Worm (Caenorhabditis elegans) whole organism, young adult: Measurements from ENCODE around the gene srt-24.

Source experiments
- F22D6.2 ChIP-seq: sonication (generic microtip); optimal IDR thresholded peaks from 2 replicates; lab custom pipeline; 2016; ENCODE audit warnings: mild to moderate bottlenecking, missing genetic modification characterization, missing compliant biosample characterization
- F37B4.10 ChIP-seq: fragments of 200-800 bp; sonication (Bioruptor generic); IDR thresholded peaks from 2 replicates; pipeline ENCODE4 v1.3.6; 2022; ENCODE audit warnings: missing genetic modification characterization, missing compliant biosample characterization
- F49E8.2 ChIP-seq: sonication (generic microtip); optimal IDR thresholded peaks from 3 replicates; lab custom pipeline; 2017; ENCODE audit warnings: missing genetic modification characterization, mild to moderate bottlenecking, missing compliant biosample characterization, antibody characterized with exemption, moderate library complexity; ENCODE audit not compliant: insufficient read depth
- F52B5.7 ChIP-seq: sonication (generic microtip); optimal IDR thresholded peaks from 2 replicates; lab custom pipeline; 2016; ENCODE audit warnings: mild to moderate bottlenecking, missing genetic modification characterization, missing compliant biosample characterization
- K11D2.4 ChIP-seq: fragments of 200-800 bp; sonication (Bioruptor generic); IDR thresholded peaks from 2 replicates; pipeline ENCODE4 v1.3.6; 2022; ENCODE audit warnings: missing genetic modification reagents, missing genetic modification characterization, missing compliant biosample characterization
- T26A5.8 ChIP-seq: sonication (generic microtip); optimal IDR thresholded peaks from 2 replicates; lab custom pipeline; 2016; ENCODE audit warnings: missing genetic modification characterization, missing compliant biosample characterization
- Y53F4B.3 ChIP-seq: fragments of 200-800 bp; sonication (Bioruptor generic); IDR thresholded peaks from 2 replicates; pipeline ENCODE4 v1.3.6; 2022; ENCODE audit warnings: missing genetic modification reagents, missing genetic modification characterization, missing compliant biosample characterization
- Y56A3A.18 ChIP-seq: fragments of 200-800 bp; sonication (Bioruptor generic); IDR thresholded peaks from 2 replicates; pipeline ENCODE4 v1.3.6; 2022; ENCODE audit warnings: missing genetic modification reagents, missing genetic modification characterization, missing compliant biosample characterization
- Y95B8A.8 ChIP-seq: fragments of 200-800 bp; sonication (Bioruptor generic); IDR thresholded peaks from 2 replicates; pipeline ENCODE4 v1.3.6; 2022; ENCODE audit warnings: missing genetic modification reagents, missing genetic modification characterization, missing compliant biosample characterization
- ZK185.1 ChIP-seq: sonication (generic microtip); optimal IDR thresholded peaks from 2 replicates; lab custom pipeline; 2016; ENCODE audit warnings: mild to moderate bottlenecking, missing genetic modification characterization, missing compliant biosample characterization; ENCODE audit not compliant: poor library complexity, severe bottlenecking
- athp-1 ChIP-seq: sonication (generic microtip); optimal IDR thresholded peaks from 2 replicates; lab custom pipeline; 2017; ENCODE audit warnings: mild to moderate bottlenecking, missing genetic modification characterization, missing compliant biosample characterization
- attf-5 ChIP-seq: fragments of 200-800 bp; sonication (Bioruptor generic); optimal IDR thresholded peaks from 2 replicates; lab custom pipeline; 2018; ENCODE audit warnings: mild to moderate bottlenecking, missing genetic modification characterization, missing compliant biosample characterization
- bed-1 ChIP-seq: fragments of 200-800 bp; sonication (Bioruptor generic); IDR thresholded peaks from 2 replicates; pipeline ENCODE4 v1.3.6; 2022; ENCODE audit warnings: missing genetic modification reagents, missing genetic modification characterization, missing compliant biosample characterization
- bed-2 ChIP-seq: fragments of 200-800 bp; sonication (Bioruptor generic); IDR thresholded peaks from 2 replicates; pipeline ENCODE4 v1.3.6; 2022; ENCODE audit warnings: missing genetic modification reagents, missing genetic modification characterization, missing compliant biosample characterization
- cebp-1 ChIP-seq, 2 experiments: fragments of 200-800 bp in 1 of 2; sonication (Bioruptor generic) in 1 of 2; sonication (generic microtip) in 1 of 2; IDR thresholded peaks in 1 of 2; optimal IDR thresholded peaks in 1 of 2; 2 replicates each; pipeline versions ENCODE4 v1.3.6 to Lab custom; 2017 to 2022; ENCODE audit warnings: missing compliant biosample characterization in 2 of 2, missing genetic modification characterization in 2 of 2, mild to moderate bottlenecking in 1 of 2, missing genetic modification reagents in 1 of 2, moderate library complexity in 1 of 2
- ceh-27 ChIP-seq: fragments of 200-800 bp; sonication (Bioruptor generic); optimal IDR thresholded peaks from 2 replicates; lab custom pipeline; 2018; ENCODE audit warnings: mild to moderate bottlenecking, missing genetic modification characterization, moderate library complexity, missing compliant biosample characterization
- ceh-40 ChIP-seq: fragments of 200-800 bp; sonication (Bioruptor generic); IDR thresholded peaks from 2 replicates; pipeline ENCODE4 v1.3.6; 2022; ENCODE audit warnings: missing genetic modification characterization, missing compliant biosample characterization
- egl-18 ChIP-seq: fragments of 200-800 bp; sonication (Bioruptor generic); IDR thresholded peaks from 2 replicates; pipeline ENCODE4 v1.3.6; 2022; ENCODE audit warnings: missing genetic modification reagents, missing genetic modification characterization, missing compliant biosample characterization
- ets-4 ChIP-seq: fragments of 200-800 bp; sonication (Bioruptor generic); optimal IDR thresholded peaks from 2 replicates; lab custom pipeline; 2018; ENCODE audit warnings: mild to moderate bottlenecking, missing genetic modification characterization, missing compliant biosample characterization
- him-1 ChIP-seq: sonication (generic microtip); optimal IDR thresholded peaks from 2 replicates; lab custom pipeline; 2016; ENCODE audit warnings: missing genotype, missing genetic modification reagents, missing genetic modification characterization, missing compliant biosample characterization
- hlh-12 ChIP-seq: sonication (generic microtip); optimal IDR thresholded peaks from 2 replicates; lab custom pipeline; 2016; ENCODE audit warnings: missing genetic modification characterization, missing compliant biosample characterization
- hmg-1.2 ChIP-seq: fragments of 200-800 bp; sonication (Bioruptor generic); IDR thresholded peaks from 2 replicates; pipeline ENCODE4 v1.3.6; 2022; ENCODE audit warnings: missing genetic modification reagents, missing genetic modification characterization, missing compliant biosample characterization
- hsf-1 ChIP-seq: fragments of 200-800 bp; sonication (Bioruptor generic); IDR thresholded peaks from 2 replicates; pipeline ENCODE4 v1.3.6; 2022; ENCODE audit warnings: missing genetic modification reagents, missing genetic modification characterization, missing compliant biosample characterization
- let-526 ChIP-seq: fragments of 200-800 bp; sonication (Bioruptor generic); IDR thresholded peaks from 2 replicates; pipeline ENCODE4 v1.3.6; 2022; ENCODE audit warnings: missing genetic modification reagents, missing genetic modification characterization, missing compliant biosample characterization
- let-607 ChIP-seq, 2 experiments: fragments of 200-800 bp in 1 of 2; sonication (Bioruptor generic) in 1 of 2; sonication (generic microtip) in 1 of 2; optimal IDR thresholded peaks; 2 replicates each; lab custom pipeline; 2016 to 2018; ENCODE audit warnings: mild to moderate bottlenecking in 2 of 2, missing compliant biosample characterization in 2 of 2, missing genetic modification characterization in 2 of 2, moderate library complexity in 2 of 2, missing genotype in 1 of 2
- lin-26 ChIP-seq: fragments of 200-800 bp; sonication (Bioruptor generic); IDR thresholded peaks from 2 replicates; pipeline ENCODE4 v1.3.6; 2022; ENCODE audit warnings: missing genetic modification reagents, missing genetic modification characterization, missing compliant biosample characterization
- lin-35 ChIP-seq, 3 experiments: fragments of 150-350 bp in 2 of 3; sonication (generic microtip) in 1 of 3; optimal IDR thresholded peaks; 2 replicates each; lab custom pipeline; 2014 to 2018; ENCODE audit warnings: missing biosample characterization in 3 of 3, missing genetic modification characterization in 3 of 3, missing genetic modification reagents in 3 of 3
- lir-1 ChIP-seq: fragments of 200-800 bp; sonication (Bioruptor generic); conservative IDR thresholded peaks from 2 replicates; pipeline ENCODE4 v1.3.6; 2022; ENCODE audit warnings: missing genetic modification reagents, missing genetic modification characterization, missing compliant biosample characterization
- madf-3 ChIP-seq: fragments of 200-800 bp; sonication (Bioruptor generic); IDR thresholded peaks from 2 replicates; pipeline ENCODE4 v1.3.6; 2022; ENCODE audit warnings: missing genetic modification reagents, missing genetic modification characterization, missing compliant biosample characterization
- mes-4 ChIP-seq: sonication (generic microtip); optimal IDR thresholded peaks from 2 replicates; lab custom pipeline; 2016; ENCODE audit warnings: missing genotype, missing genetic modification characterization, missing compliant biosample characterization
- nhr-179 ChIP-seq: sonication (generic microtip); optimal IDR thresholded peaks from 2 replicates; lab custom pipeline; 2016; ENCODE audit warnings: mild to moderate bottlenecking, missing genetic modification characterization, missing compliant biosample characterization
- nhr-27 ChIP-seq: fragments of 200-800 bp; sonication (Bioruptor generic); optimal IDR thresholded peaks from 2 replicates; lab custom pipeline; 2018; ENCODE audit warnings: mild to moderate bottlenecking, missing genetic modification characterization, moderate library complexity, missing compliant biosample characterization
- nhr-80 ChIP-seq: sonication (generic microtip); optimal IDR thresholded peaks from 2 replicates; lab custom pipeline; 2016; ENCODE audit warnings: missing genetic modification characterization, missing compliant biosample characterization
- nhr-90 ChIP-seq: sonication (generic microtip); optimal IDR thresholded peaks from 2 replicates; lab custom pipeline; 2016; ENCODE audit warnings: missing genotype, mild to moderate bottlenecking, missing genetic modification characterization, missing compliant biosample characterization
- rpc-1 ChIP-seq, 2 experiments: fragments of 150-350 bp in 1 of 2; sonication (generic microtip) in 1 of 2; optimal IDR thresholded peaks; 2 replicates each; lab custom pipeline; 2014 to 2018; ENCODE audit warnings: missing biosample characterization in 1 of 2, missing genetic modification characterization in 1 of 2, missing genetic modification reagents in 1 of 2, missing genotype in 1 of 2
- sdz-38 ChIP-seq: sonication (generic microtip); optimal IDR thresholded peaks from 2 replicates; lab custom pipeline; 2016; ENCODE audit warnings: missing genotype, missing genetic modification characterization, missing compliant biosample characterization
- sea-2 ChIP-seq: fragments of 200-800 bp; sonication (Bioruptor generic); IDR thresholded peaks from 2 replicates; pipeline ENCODE4 v1.3.6; 2022; ENCODE audit warnings: missing genetic modification characterization, missing compliant biosample characterization
- snpc-1.3 ChIP-seq: sonication (generic microtip); optimal IDR thresholded peaks from 2 replicates; lab custom pipeline; 2017; ENCODE audit warnings: missing genetic modification characterization, mild to moderate bottlenecking, missing compliant biosample characterization, antibody characterized with exemption, moderate library complexity, missing genotype, missing genetic modification reagents; ENCODE audit not compliant: insufficient read depth
- somi-1 ChIP-seq: fragments of 200-800 bp; sonication (Bioruptor generic); optimal IDR thresholded peaks from 2 replicates; lab custom pipeline; 2018; ENCODE audit warnings: mild to moderate bottlenecking, missing genetic modification characterization, missing compliant biosample characterization
- sptf-2 ChIP-seq: fragments of 200-800 bp; sonication (Bioruptor generic); optimal IDR thresholded peaks from 2 replicates; lab custom pipeline; 2018; ENCODE audit warnings: mild to moderate bottlenecking, missing genetic modification characterization, missing compliant biosample characterization
- tbp1 ChIP-seq: fragments of 200-800 bp; sonication (Bioruptor generic); optimal IDR thresholded peaks from 2 replicates; lab custom pipeline; 2018; ENCODE audit warnings: mild to moderate bottlenecking, missing genetic modification characterization, missing compliant biosample characterization
- tbx-9 ChIP-seq: sonication (generic microtip); optimal IDR thresholded peaks from 2 replicates; lab custom pipeline; 2016; ENCODE audit warnings: borderline replicate concordance, missing genetic modification characterization, inconsistent platforms, missing compliant biosample characterization
- unc-62 ChIP-seq: fragments of 150-350 bp; optimal IDR thresholded peaks from 2 replicates; lab custom pipeline; 2014; ENCODE audit warnings: missing biosample characterization, missing genetic modification reagents, missing genetic modification characterization
- zfh-2 ChIP-seq: fragments of 200-800 bp; sonication (Bioruptor generic); conservative IDR thresholded peaks from 2 replicates; pipeline ENCODE4 v1.3.6; 2022; ENCODE audit warnings: missing genetic modification reagents, missing genetic modification characterization, missing compliant biosample characterization
- ztf-6 ChIP-seq: fragments of 200-800 bp; sonication (Bioruptor generic); IDR thresholded peaks from 2 replicates; pipeline ENCODE4 v1.3.6; 2022; ENCODE audit warnings: missing genetic modification reagents, missing genetic modification characterization, missing compliant biosample characterization

Gene srt-24

DNA sequence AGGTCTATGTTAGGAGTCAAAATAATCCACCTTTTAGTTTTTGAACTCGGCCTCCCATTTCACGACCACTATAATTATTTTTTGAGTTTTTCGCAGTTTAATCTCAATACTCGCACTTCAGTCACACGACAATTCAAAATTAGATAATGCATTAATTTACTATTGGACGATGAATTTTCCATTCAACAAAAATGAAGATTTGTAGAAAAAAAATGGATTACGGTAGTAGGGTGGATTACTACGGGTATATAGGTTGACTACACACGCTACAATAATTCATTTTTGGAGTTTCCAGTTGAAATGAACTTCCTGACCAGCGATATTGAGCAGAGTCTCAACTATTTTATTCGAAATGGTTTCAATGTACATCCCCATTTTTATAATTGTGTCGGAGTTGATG, 25.6 kb upstream of the srt-24 start, which contains the start of gene srt-23:
TSS of gene srt-23 (plus strand) at position 301 of the 400 bp plus-strand sequence.
- TF ChIP-seq snpc-1.3 (tag; lab: Kevin White, UChicago) (no peak), tbp1 (GFP tag; lab: Kevin White, UChicago) (no peak), nhr-27 (no peak), ceh-40 (GFP tag; lab: Robert Waterston, UW) (no peak), nhr-80 (tag; lab: Kevin White, UChicago) (no peak), sdz-38 (tag; lab: Kevin White, UChicago) (no peak), Y56A3A.18 (GFP tag; lab: Robert Waterston, UW) (no peak), cebp-1 (GFP tag; IDR thresholded peaks at IDR 0.05; lab: Robert Waterston, UW) (no peak), cebp-1 (tag; optimal IDR thresholded peaks at IDR 0.05; lab: Kevin White, UChicago) (no peak), F22D6.2 (tag; lab: Kevin White, UChicago) (no peak), K11D2.4 (no peak), zfh-2 (no peak), nhr-179 (tag; lab: Kevin White, UChicago) (no peak), Y53F4B.3 (GFP tag; lab: Robert Waterston, UW) (no peak), unc-62 (GFP tag; lab: Kevin White, UChicago) (no peak), him-1 (tag; lab: Kevin White, UChicago) (no peak), T26A5.8 (tag; lab: Kevin White, UChicago) (no peak), tbx-9 (tag; lab: Kevin White, UChicago) (no peak), F49E8.2 (tag; lab: Kevin White, UChicago) (no peak)

DNA sequence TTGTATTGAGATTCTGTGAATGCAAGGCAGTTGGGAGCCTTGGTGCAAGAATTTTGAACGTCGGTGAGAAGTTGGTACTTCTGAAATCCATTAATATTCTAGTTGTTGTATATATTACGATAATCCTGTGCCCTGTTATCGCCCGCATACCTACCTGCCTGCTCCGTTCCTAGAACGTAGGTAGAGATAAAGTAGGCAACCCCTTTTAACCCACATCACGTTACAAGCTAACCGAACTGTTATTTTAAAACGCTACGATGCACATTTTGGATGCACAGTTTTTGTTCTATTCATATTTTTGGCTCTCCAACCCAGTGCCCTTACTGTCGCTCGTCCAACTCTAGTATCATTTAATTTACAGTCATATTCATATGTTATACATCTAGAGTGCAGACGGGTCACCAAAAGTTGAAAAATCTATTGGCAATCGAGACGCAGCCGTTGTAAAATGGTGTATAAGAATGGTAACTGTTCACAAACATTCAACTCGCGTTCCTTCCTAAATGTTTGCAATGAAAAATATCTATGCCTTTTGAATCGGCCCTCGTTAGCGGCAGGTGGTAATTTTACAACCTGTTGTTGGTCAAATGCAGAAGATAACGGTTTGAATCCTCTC, 23.6 kb upstream of the srt-24 start:
- TF ChIP-seq tbp1 (GFP tag; lab: Kevin White, UChicago) (no peak), Y95B8A.8 (no peak), ets-4 (GFP tag; lab: Kevin White, UChicago) (no peak), F52B5.7 (tag; lab: Kevin White, UChicago) (no peak), somi-1 (GFP tag; lab: Kevin White, UChicago) (no peak), let-607 (tag; optimal IDR thresholded peaks at IDR 0.05; lab: Kevin White, UChicago) (no peak), lin-35 (GFP tag; optimal IDR thresholded peaks at IDR 0.05; lab: Kevin White, UChicago) (no peak), hsf-1 (no peak), athp-1 (tag; lab: Kevin White, UChicago) (no peak), F37B4.10 (GFP tag; lab: Robert Waterston, UW) (no peak), let-526 (GFP tag; lab: Robert Waterston, UW) (no peak), mes-4 (tag; lab: Kevin White, UChicago) (no peak), nhr-27 (no peak), madf-3 (GFP tag; lab: Robert Waterston, UW) (no peak), sptf-2 (no peak), rpc-1 (optimal IDR thresholded peaks at IDR 0.05; lab: Kevin White, UChicago) (no peak), rpc-1 (tag; optimal IDR thresholded peaks at IDR 0.05; lab: Kevin White, UChicago) (no peak), lin-26 (GFP tag; lab: Robert Waterston, UW) (no peak), egl-18 (no peak)

DNA sequence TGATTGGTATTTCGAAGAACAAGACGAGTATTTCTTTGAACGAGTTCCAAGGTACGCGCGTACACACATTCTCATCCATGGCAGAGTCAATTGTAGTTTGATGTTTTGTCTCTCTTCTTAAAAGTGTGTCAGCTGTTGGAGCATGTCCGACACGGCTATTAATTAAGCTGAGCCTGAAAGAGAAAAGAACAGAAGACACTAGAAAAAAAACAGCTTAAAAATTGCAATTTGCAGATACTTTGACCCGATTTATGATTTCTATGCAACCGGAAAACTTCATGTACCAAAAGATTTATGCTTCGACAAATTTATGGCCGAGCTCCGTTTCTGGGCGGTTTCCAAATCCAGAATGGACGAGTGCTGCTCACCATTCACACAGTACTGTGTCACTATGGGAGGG, 18.7 kb upstream of the srt-24 start:
- TF ChIP-seq sdz-38 (tag; lab: Kevin White, UChicago) (no peak), bed-1 (GFP tag; lab: Robert Waterston, UW) (no peak), let-607 (tag; optimal IDR thresholded peaks at IDR 0.05; lab: Kevin White, UChicago) (no peak), nhr-90 (no peak), Y95B8A.8 (no peak), attf-5 (GFP tag; lab: Kevin White, UChicago) (no peak), ceh-27 (no peak), bed-2 (GFP tag; lab: Robert Waterston, UW) (no peak), sea-2 (no peak), lir-1 (GFP tag; lab: Robert Waterston, UW) (no peak), ztf-6 (GFP tag; lab: Robert Waterston, UW) (no peak), snpc-1.3 (tag; lab: Kevin White, UChicago) (no peak), hmg-1.2 (no peak), hlh-12 (tag; lab: Kevin White, UChicago) (no peak), ZK185.1 (tag; lab: Kevin White, UChicago) (no peak)
